Worm (Caenorhabditis elegans) whole organism, L1 larva: ENCODE measurements around the gene C03B1.7.
A peak's percentile ranks its signal among the peaks of the same experiment; 100 is the strongest.

Source experiments
- C04F5.9 ChIP-seq: sonication (generic microtip); optimal IDR thresholded peaks from 2 replicates; lab custom pipeline; 2016; ENCODE audit warnings: missing genetic modification characterization, missing compliant biosample characterization
- C16A3.4 ChIP-seq: fragments of 150-350 bp; optimal IDR thresholded peaks from 2 replicates; lab custom pipeline; 2014; ENCODE audit warnings: missing biosample characterization, missing genetic modification characterization
- F16B12.6 ChIP-seq: fragments of 150-350 bp; optimal IDR thresholded peaks from 2 replicates; lab custom pipeline; 2014; ENCODE audit warnings: missing biosample characterization, missing genetic modification characterization
- blmp-1 ChIP-seq: fragments of 150-350 bp; optimal IDR thresholded peaks from 2 replicates; lab custom pipeline; 2014; ENCODE audit warnings: missing biosample characterization, missing genetic modification characterization
- ceh-82 ChIP-seq, 3 experiments: fragments of 150-350 bp in 1 of 3; sonication (generic microtip) in 2 of 3; optimal IDR thresholded peaks; 2 replicates each; lab custom pipeline; 2014 to 2017; ENCODE audit warnings: missing biosample characterization in 3 of 3, missing genetic modification characterization in 3 of 3
- ceh-88 ChIP-seq: fragments of 200-800 bp; sonication (Bioruptor generic); IDR thresholded peaks from 2 replicates; pipeline ENCODE4 v1.3.6; 2022; ENCODE audit warnings: missing genetic modification characterization, missing compliant biosample characterization
- ceh-90 ChIP-seq: sonication (generic microtip); optimal IDR thresholded peaks from 2 replicates; lab custom pipeline; 2016; ENCODE audit warnings: missing genetic modification characterization, missing compliant biosample characterization
- dsc-1 ChIP-seq: sonication (generic microtip); optimal IDR thresholded peaks from 2 replicates; lab custom pipeline; 2016; ENCODE audit warnings: mild to moderate bottlenecking, missing genetic modification characterization, missing compliant biosample characterization
- efl-1 ChIP-seq, 4 experiments: fragments of 150-350 bp; optimal IDR thresholded peaks in 3 of 4; peaks in 1 of 4; 1 replicate in 1 of 4; 2 replicates in 3 of 4; lab custom pipeline; 2014; ENCODE audit warnings: missing biosample characterization in 2 of 4, missing genetic modification characterization in 2 of 4, missing genetic modification reagents in 2 of 4
- efl-3 ChIP-seq: fragments of 200-800 bp; sonication (Bioruptor generic); optimal IDR thresholded peaks from 2 replicates; lab custom pipeline; 2018; ENCODE audit warnings: mild to moderate bottlenecking, missing genetic modification characterization, missing compliant biosample characterization
- ets-5 ChIP-seq: fragments of 200-800 bp; sonication (Bioruptor generic); IDR thresholded peaks from 2 replicates; pipeline ENCODE4 v1.3.6; 2022; ENCODE audit warnings: missing genetic modification characterization, missing compliant biosample characterization
- fos-1 ChIP-seq: fragments of 150-350 bp; optimal IDR thresholded peaks from 2 replicates; lab custom pipeline; 2014; ENCODE audit warnings: missing biosample characterization, missing genetic modification characterization
- hlh-17 ChIP-seq: fragments of 200-800 bp; sonication (Bioruptor generic); optimal IDR thresholded peaks from 2 replicates; lab custom pipeline; 2018; ENCODE audit warnings: missing genetic modification characterization, mild to moderate bottlenecking, missing compliant biosample characterization, moderate library complexity, borderline replicate concordance
- hlh-4 ChIP-seq: sonication (generic microtip); optimal IDR thresholded peaks from 2 replicates; lab custom pipeline; 2016; ENCODE audit warnings: mild to moderate bottlenecking, missing genetic modification characterization, missing compliant biosample characterization
- jun-1 ChIP-seq: fragments of 150-350 bp; optimal IDR thresholded peaks from 2 replicates; lab custom pipeline; 2014; ENCODE audit warnings: missing biosample characterization, missing genetic modification reagents, missing genetic modification characterization
- lin-13 ChIP-seq: fragments of 150-350 bp; optimal IDR thresholded peaks from 2 replicates; lab custom pipeline; 2014; ENCODE audit warnings: missing biosample characterization, missing genetic modification reagents, missing genetic modification characterization
- lin-15B ChIP-seq: fragments of 150-350 bp; sonication (generic microtip); optimal IDR thresholded peaks from 3 replicates; lab custom pipeline; 2014; ENCODE audit warnings: missing biosample characterization, missing genetic modification characterization
- lin-35 ChIP-seq, 2 experiments: fragments of 150-350 bp; optimal IDR thresholded peaks; 2 replicates each; lab custom pipeline; 2014; ENCODE audit warnings: missing biosample characterization in 2 of 2, missing genetic modification characterization in 2 of 2, missing genetic modification reagents in 2 of 2
- nhr-19 ChIP-seq: fragments of 200-800 bp; sonication (Bioruptor generic); conservative IDR thresholded peaks from 2 replicates; pipeline ENCODE4 v1.3.6; 2022; ENCODE audit warnings: missing genetic modification characterization, missing compliant biosample characterization
- nhr-20 ChIP-seq: sonication (generic microtip); optimal IDR thresholded peaks from 2 replicates; lab custom pipeline; 2016; ENCODE audit warnings: mild to moderate bottlenecking, missing genetic modification characterization, missing compliant biosample characterization
- nhr-76 ChIP-seq: sonication (generic microtip); optimal IDR thresholded peaks from 2 replicates; lab custom pipeline; 2017; ENCODE audit warnings: missing biosample characterization, missing genetic modification characterization
- nhr-84 ChIP-seq: sonication (generic microtip); optimal IDR thresholded peaks from 2 replicates; lab custom pipeline; 2017; ENCODE audit warnings: missing biosample characterization, missing genetic modification characterization
- nhr-85 ChIP-seq: sonication (generic microtip); peaks from one replicate; lab custom pipeline; 2016; ENCODE audit warnings: missing genetic modification characterization, inconsistent platforms, missing compliant biosample characterization
- nhr-90 ChIP-seq: sonication (generic microtip); optimal IDR thresholded peaks from 2 replicates; lab custom pipeline; 2016; ENCODE audit warnings: mild to moderate bottlenecking, missing genetic modification characterization, missing compliant biosample characterization; ENCODE audit not compliant: poor library complexity
- pax-3 ChIP-seq: fragments of 200-800 bp; sonication (Bioruptor generic); optimal IDR thresholded peaks from 2 replicates; lab custom pipeline; 2018; ENCODE audit warnings: mild to moderate bottlenecking, missing genetic modification characterization, moderate library complexity, missing compliant biosample characterization
- pqm-1 ChIP-seq: sonication (generic microtip); optimal IDR thresholded peaks from 3 replicates; lab custom pipeline; 2017; ENCODE audit warnings: missing biosample characterization, missing genetic modification characterization
- swsn-7 ChIP-seq: sonication (generic microtip); optimal IDR thresholded peaks from 2 replicates; lab custom pipeline; 2016; ENCODE audit warnings: missing genetic modification characterization, missing compliant biosample characterization
- tbx-2 ChIP-seq: sonication (generic microtip); optimal IDR thresholded peaks from 2 replicates; lab custom pipeline; 2016; ENCODE audit warnings: missing genetic modification characterization, missing compliant biosample characterization
- unc-130 ChIP-seq: fragments of 150-350 bp; optimal IDR thresholded peaks from 2 replicates; lab custom pipeline; 2017; ENCODE audit warnings: missing biosample characterization, missing genetic modification characterization, inconsistent platforms
- unc-62 ChIP-seq: fragments of 150-350 bp; optimal IDR thresholded peaks from 2 replicates; lab custom pipeline; 2014; ENCODE audit warnings: missing biosample characterization, missing genetic modification reagents, missing genetic modification characterization
- unc-98 ChIP-seq: fragments of 200-800 bp; sonication (Bioruptor generic); IDR thresholded peaks from 2 replicates; pipeline ENCODE4 v1.3.6; 2022; ENCODE audit warnings: missing genetic modification characterization, missing compliant biosample characterization
- ztf-4 ChIP-seq: fragments of 150-350 bp; optimal IDR thresholded peaks from 2 replicates; lab custom pipeline; 2014; ENCODE audit warnings: missing biosample characterization, missing genetic modification characterization

The C03B1.7 gene

ce11 chrX:6324124-6324893 is 17.3 kb upstream of the C03B1.7 start:
- TF ChIP-seq jun-1 (tag; lab: Kevin White, UChicago) (peak; percentile 33), tbx-2 (tag; lab: Kevin White, UChicago) (peak; percentile 3)

DNA sequence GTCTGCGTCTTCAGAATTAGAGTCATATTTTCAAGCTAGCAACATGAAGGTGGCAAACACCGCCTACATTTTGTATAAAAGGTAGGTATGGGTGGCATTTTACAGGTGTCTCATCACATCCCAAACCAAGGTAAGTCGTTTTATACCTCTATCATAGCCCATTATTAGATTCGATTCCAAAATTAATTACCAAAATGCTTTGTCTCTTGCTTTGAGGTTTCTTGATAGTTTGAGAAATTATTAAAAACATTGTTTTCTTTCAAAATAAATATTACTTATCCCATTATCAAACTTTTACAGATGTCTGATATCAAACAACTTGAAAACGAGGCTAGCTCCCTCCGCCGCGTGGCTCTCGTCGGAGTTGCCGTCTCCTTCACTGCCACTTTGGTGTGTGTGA is 15.5 kb upstream of the C03B1.7 start, which contains the start of gene col-168:
TSS of gene col-168 (plus strand) at position 301 of the 400 bp plus-strand sequence.
- TF ChIP-seq nhr-84 (tag; lab: Kevin White, UChicago) (no peak), efl-1 (optimal IDR thresholded peaks at IDR 0.05; lab: Kevin White, UChicago) (no peak), efl-1 (GFP tag; optimal IDR thresholded peaks at IDR 0.05 in 1 of 2; lab: Kevin White, UChicago) (peak in 1 of 2 experiments; percentile 28), ceh-82 (tag; optimal IDR thresholded peaks at IDR 0.05; lab: Kevin White, UChicago) (no peak), nhr-85 (peak; percentile 70)

ce11 chrX:6328860-6329259 is 12.8 kb upstream of the C03B1.7 start, which contains the start of gene col-169:
Gene col-169 (plus strand): TSS chrX:6329160.
- TF ChIP-seq pax-3 (tag; lab: Kevin White, UChicago) (no peak), blmp-1 (no peak), efl-3 (GFP tag; lab: Kevin White, UChicago) (no peak), fos-1 (tag; lab: Kevin White, UChicago) (no peak), hlh-17 (GFP tag; lab: Kevin White, UChicago) (no peak), ets-5 (GFP tag; lab: Robert Waterston, UW) (no peak), nhr-20 (tag; lab: Kevin White, UChicago) (no peak), unc-98 (GFP tag; lab: Robert Waterston, UW) (no peak), hlh-4 (tag; lab: Kevin White, UChicago) (no peak), lin-13 (GFP tag; lab: Kevin White, UChicago) (no peak), pqm-1 (tag; lab: Kevin White, UChicago) (no peak), unc-130 (tag; lab: Kevin White, UChicago) (no peak), C04F5.9 (no peak), nhr-19 (GFP tag; lab: Robert Waterston, UW) (no peak), dsc-1 (tag; lab: Kevin White, UChicago) (no peak), nhr-76 (no peak), F16B12.6 (tag; lab: Kevin White, UChicago) (no peak), C16A3.4 (tag; lab: Kevin White, UChicago) (no peak)

DNA sequence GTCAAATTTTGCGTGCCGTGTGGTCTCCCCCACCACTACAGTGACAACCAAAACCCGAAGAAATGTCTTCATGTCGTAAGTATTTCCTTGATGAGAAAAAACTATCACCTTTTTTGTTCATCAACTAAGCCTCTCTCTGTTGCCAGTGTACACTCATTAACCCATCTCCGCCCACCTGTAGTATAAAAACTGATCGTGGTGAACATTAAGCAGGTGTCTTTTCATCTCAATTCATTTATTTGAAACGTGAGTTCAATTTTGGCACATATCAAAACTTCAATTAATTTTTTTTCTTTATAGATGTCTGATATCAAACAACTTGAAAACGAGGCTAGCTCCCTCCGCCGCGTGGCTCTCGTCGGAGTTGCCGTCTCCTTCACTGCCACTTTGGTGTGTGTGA is 10.2 kb upstream of the C03B1.7 start, which contains the start of gene col-170:
TSS of gene col-170 (plus strand) at position 301 of the 400 bp plus-strand sequence.
- TF ChIP-seq lin-15B = no peak
- TF ChIP-seq nhr-90 (tag; lab: Kevin White, UChicago) = no peak
- TF ChIP-seq lin-35 (GFP tag; optimal IDR thresholded peaks at IDR 0.05; lab: Kevin White, UChicago) = no peak
- no peak for TF ChIP-seq unc-62 (GFP tag; lab: Kevin White, UChicago)
- TF ChIP-seq ceh-82 (tag; optimal IDR thresholded peaks at IDR 0.05; lab: Kevin White, UChicago) = no peak
- no peak for TF ChIP-seq ceh-88
- no peak for TF ChIP-seq ceh-90 (tag; lab: Kevin White, UChicago)
- no peak for TF ChIP-seq swsn-7 (tag; lab: Kevin White, UChicago)

DNA sequence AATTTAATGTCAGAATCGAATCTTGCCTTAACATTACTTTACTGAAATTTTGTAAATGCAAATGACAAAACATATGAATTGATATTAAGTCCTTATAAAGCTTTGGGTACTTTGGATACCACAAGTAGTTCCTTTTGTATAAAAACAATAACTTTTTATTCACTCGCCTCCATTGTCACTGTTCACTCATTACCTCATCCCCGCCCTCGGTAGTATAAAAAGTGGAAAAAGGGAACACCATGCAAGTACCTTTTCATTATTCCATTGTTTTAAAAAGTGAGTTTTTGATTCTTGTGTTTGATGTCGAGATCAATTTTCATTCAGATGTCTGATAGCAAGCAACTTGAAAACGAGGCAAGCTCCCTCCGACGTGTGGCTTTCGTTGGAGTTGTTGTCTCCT is 7.6 kb upstream of the C03B1.7 start, which contains the start of gene col-171:
TSS of gene col-171 (plus strand) at position 301 of the 400 bp plus-strand sequence.
- TF ChIP-seq C04F5.9 (no peak), efl-1 (optimal IDR thresholded peaks at IDR 0.05; lab: Kevin White, UChicago) (no peak), efl-1 (GFP tag; optimal IDR thresholded peaks at IDR 0.05 in 1 of 2; lab: Kevin White, UChicago) (peak in 1 of 2 experiments; percentile 22), ztf-4 (tag; lab: Kevin White, UChicago) (no peak)
